Fruit fly (Drosophila melanogaster) whole organism, embryonic: ENCODE results near the gene Dr.

ENCODE experiments used
- Adf1 ChIP-seq: fragments of 200-800 bp; sonication (Bioruptor generic); IDR thresholded peaks from 2 replicates; pipeline ENCODE4 v1.3.6; 2022; ENCODE audit warnings: missing biosample characterization, missing genetic modification characterization
- C15 ChIP-seq: fragments of 200-800 bp; sonication (Bioruptor generic); IDR thresholded peaks from 3 replicates; pipeline ENCODE4 v1.3.6; 2022; ENCODE audit warnings: missing biosample characterization, missing genetic modification characterization
- CG10366 ChIP-seq: fragments of 200-800 bp; sonication (Bioruptor generic); IDR thresholded peaks from 2 replicates; pipeline ENCODE4 v1.3.6; 2022; ENCODE audit warnings: missing biosample characterization, missing genetic modification characterization
- CG10431 ChIP-seq: fragments of 200-800 bp; sonication (Bioruptor generic); optimal IDR thresholded peaks from 3 replicates; lab custom pipeline; 2018; ENCODE audit warnings: missing biosample characterization, mild to moderate bottlenecking, missing genetic modification characterization
- CG11085 ChIP-seq: fragments of 200-800 bp; sonication (Bioruptor generic); IDR thresholded peaks from 2 replicates; pipeline ENCODE4 v1.3.6; 2022; ENCODE audit warnings: missing biosample characterization, missing genetic modification characterization
- CG12155 ChIP-seq: fragments of 200-800 bp; sonication (Bioruptor generic); optimal IDR thresholded peaks from 3 replicates; lab custom pipeline; 2016; ENCODE audit warnings: missing biosample characterization, missing genetic modification characterization
- CG14014 ChIP-seq: fragments of 200-800 bp; sonication (Bioruptor generic); IDR thresholded peaks from 2 replicates; pipeline ENCODE4 v1.3.6; 2022; ENCODE audit warnings: missing biosample characterization, missing genetic modification characterization
- CG16779 ChIP-seq: fragments of 200-800 bp; sonication (Bioruptor generic); IDR thresholded peaks from 2 replicates; pipeline ENCODE4 v1.3.6; 2022; ENCODE audit warnings: missing biosample characterization, missing genetic modification characterization
- CG16815 ChIP-seq: fragments of 200-800 bp; sonication (Bioruptor generic); optimal IDR thresholded peaks from 3 replicates; lab custom pipeline; 2017; ENCODE audit warnings: missing biosample characterization, mild to moderate bottlenecking, missing genetic modification characterization
- CG18262 ChIP-seq: fragments of 200-800 bp; optimal IDR thresholded peaks from 3 replicates; lab custom pipeline; 2019; ENCODE audit warnings: missing biosample characterization, mild to moderate bottlenecking, missing genetic modification characterization, moderate library complexity
- CG18764 ChIP-seq: fragments of 200-800 bp; sonication (Bioruptor generic); optimal IDR thresholded peaks from 3 replicates; lab custom pipeline; 2016; ENCODE audit warnings: missing biosample characterization, missing genetic modification characterization
- CG2129 ChIP-seq: fragments of 200-800 bp; sonication (Bioruptor generic); IDR thresholded peaks from 2 replicates; pipeline ENCODE4 v1.3.6; 2022; ENCODE audit warnings: missing biosample characterization, missing genetic modification characterization; ENCODE audit not compliant: partially characterized antibody
- CG2202 ChIP-seq: fragments of 200-800 bp; sonication (Bioruptor generic); optimal IDR thresholded peaks from 2 replicates; lab custom pipeline; 2018; ENCODE audit warnings: missing biosample characterization, mild to moderate bottlenecking, missing genetic modification characterization
- CG30403 ChIP-seq: fragments of 200-800 bp; sonication (Bioruptor generic); optimal IDR thresholded peaks from 3 replicates; lab custom pipeline; 2016; ENCODE audit warnings: missing biosample characterization, missing genetic modification characterization
- CG3065 ChIP-seq: fragments of 200-800 bp; sonication (Bioruptor generic); optimal IDR thresholded peaks from 2 replicates; lab custom pipeline; 2016; ENCODE audit warnings: missing biosample characterization, missing genetic modification characterization
- CG33213 ChIP-seq: fragments of 200-800 bp; sonication (Bioruptor generic); optimal IDR thresholded peaks from 3 replicates; lab custom pipeline; 2016; ENCODE audit warnings: missing biosample characterization, missing genetic modification characterization
- CG3726 ChIP-seq: fragments of 200-800 bp; sonication (Bioruptor generic); IDR thresholded peaks from 3 replicates; pipeline ENCODE4, ENCODE4 v1.3.6; 2022; ENCODE audit warnings: missing biosample characterization, missing genetic modification characterization
- CG8765 ChIP-seq: fragments of 200-800 bp; sonication (Bioruptor generic); IDR thresholded peaks from 2 replicates; pipeline ENCODE4 v1.3.6; 2022; ENCODE audit warnings: missing biosample characterization, missing genetic modification characterization
- CG8944 ChIP-seq: fragments of 200-800 bp; sonication (Bioruptor generic); optimal IDR thresholded peaks from 3 replicates; lab custom pipeline; 2016; ENCODE audit warnings: missing biosample characterization, missing genetic modification characterization
- Camta ChIP-seq: fragments of 200-800 bp; sonication (Bioruptor generic); optimal IDR thresholded peaks from 2 replicates; lab custom pipeline; 2016; ENCODE audit warnings: missing biosample characterization, missing genetic modification characterization
- CkIIα-i1 ChIP-seq: fragments of 200-800 bp; sonication (Bioruptor generic); IDR thresholded peaks from 2 replicates; pipeline ENCODE4 v1.3.6; 2022; ENCODE audit warnings: missing biosample characterization, missing genetic modification characterization
- Doc2 ChIP-seq: fragments of 200-800 bp; sonication (Bioruptor generic); IDR thresholded peaks from 2 replicates; pipeline ENCODE4 v1.3.6; 2022; ENCODE audit warnings: missing biosample characterization, missing genetic modification characterization
- E2f2 ChIP-seq: fragments of 200-800 bp; sonication (Bioruptor generic); IDR thresholded peaks from 2 replicates; pipeline ENCODE4 v1.3.6; 2022; ENCODE audit warnings: missing biosample characterization, missing genetic modification characterization
- GATAe ChIP-seq: fragments of 200-800 bp; sonication (Bioruptor generic); conservative IDR thresholded peaks from 2 replicates; pipeline ENCODE4 v1.3.6; 2022; ENCODE audit warnings: missing biosample characterization, missing genetic modification characterization
- Hr78 ChIP-seq, 2 experiments: fragments of 200-800 bp in 1 of 2; fragments of >200 bp in 1 of 2; sonication (Bioruptor generic) in 1 of 2; optimal IDR thresholded peaks; 2 replicates each; lab custom pipeline; 2017 to 2019; ENCODE audit warnings: missing biosample characterization in 2 of 2, missing genetic modification characterization in 2 of 2, mild to moderate bottlenecking in 1 of 2, moderate library complexity in 1 of 2
- Lhr ChIP-seq: fragments of 200-800 bp; sonication (Bioruptor generic); optimal IDR thresholded peaks from 3 replicates; lab custom pipeline; 2017; ENCODE audit warnings: mild to moderate bottlenecking, missing biosample characterization, missing genetic modification reagents, missing genetic modification characterization
- NC2β ChIP-seq: fragments of 200-800 bp; sonication (Bioruptor generic); optimal IDR thresholded peaks from 2 replicates; lab custom pipeline; 2016; ENCODE audit warnings: missing biosample characterization, missing genetic modification characterization
- Oaz ChIP-seq: fragments of 200-800 bp; sonication (Bioruptor generic); IDR thresholded peaks from 2 replicates; pipeline ENCODE4 v1.3.6; 2022; ENCODE audit warnings: missing biosample characterization, missing genetic modification characterization
- PHDP ChIP-seq: fragments of 200-800 bp; sonication (Bioruptor generic); optimal IDR thresholded peaks from 3 replicates; lab custom pipeline; 2018; ENCODE audit warnings: missing biosample characterization, mild to moderate bottlenecking, missing genetic modification characterization, moderate library complexity
- Sox100B ChIP-seq: fragments of 200-800 bp; sonication (Bioruptor generic); optimal IDR thresholded peaks from 3 replicates; lab custom pipeline; 2018; ENCODE audit warnings: missing biosample characterization, mild to moderate bottlenecking, missing genetic modification characterization
- cas ChIP-seq: fragments of 200-800 bp; sonication (Bioruptor generic); IDR thresholded peaks from 2 replicates; pipeline ENCODE4 v1.3.6; 2022; ENCODE audit warnings: missing biosample characterization, missing genetic modification characterization
- cwo ChIP-seq: fragments of 200-800 bp; sonication (Bioruptor generic); optimal IDR thresholded peaks from 3 replicates; lab custom pipeline; 2017; ENCODE audit warnings: missing biosample characterization, missing genetic modification characterization, mild to moderate bottlenecking, moderate library complexity, missing genetic modification reagents
- dm ChIP-seq: fragments of 200-800 bp; sonication (Bioruptor generic); optimal IDR thresholded peaks from 3 replicates; lab custom pipeline; 2016; ENCODE audit warnings: missing biosample characterization, missing genetic modification characterization
- dmrt11E ChIP-seq: fragments of 200-800 bp; sonication (Bioruptor generic); optimal IDR thresholded peaks from 3 replicates; lab custom pipeline; 2018; ENCODE audit warnings: missing biosample characterization, mild to moderate bottlenecking, missing genetic modification characterization, moderate library complexity
- dmrt99B ChIP-seq: fragments of 200-800 bp; sonication (Bioruptor generic); optimal IDR thresholded peaks from 2 replicates; lab custom pipeline; 2018; ENCODE audit warnings: missing biosample characterization, mild to moderate bottlenecking, missing genetic modification characterization, moderate library complexity
- en ChIP-seq: fragments of 200-800 bp; sonication (Bioruptor generic); optimal IDR thresholded peaks from 2 replicates; lab custom pipeline; 2016; ENCODE audit warnings: missing biosample characterization, missing genetic modification characterization
- gce ChIP-seq: fragments of 200-800 bp; sonication (Bioruptor generic); IDR thresholded peaks from 3 replicates; pipeline ENCODE4 v1.3.6; 2022; ENCODE audit warnings: missing biosample characterization, missing genetic modification characterization
- gcm ChIP-seq: fragments of 200-800 bp; sonication (Bioruptor generic); optimal IDR thresholded peaks from 2 replicates; lab custom pipeline; 2019; ENCODE audit warnings: missing biosample characterization, mild to moderate bottlenecking, missing genetic modification characterization, moderate library complexity
- her ChIP-seq: fragments of 200-800 bp; sonication (Bioruptor generic); optimal IDR thresholded peaks from 2 replicates; lab custom pipeline; 2016; ENCODE audit warnings: missing biosample characterization, missing genetic modification characterization
- ind ChIP-seq: fragments of 200-800 bp; sonication (Bioruptor generic); optimal IDR thresholded peaks from 3 replicates; lab custom pipeline; 2016; ENCODE audit warnings: missing biosample characterization, missing genetic modification characterization
- lbe ChIP-seq: fragments of 200-800 bp; sonication (Bioruptor generic); optimal IDR thresholded peaks from 2 replicates; lab custom pipeline; 2016; ENCODE audit warnings: missing biosample characterization, mild to moderate bottlenecking, missing genetic modification characterization
- lmd ChIP-seq: fragments of 200-800 bp; sonication (Bioruptor generic); IDR thresholded peaks from 2 replicates; pipeline ENCODE4 v1.3.6; 2022; ENCODE audit warnings: missing biosample characterization, missing genetic modification characterization
- lola ChIP-seq, 3 experiments: fragments of >200 bp in 2 of 3; fragments of 200-800 bp in 1 of 3; sonication (Bioruptor generic) in 1 of 3; optimal IDR thresholded peaks; 2 replicates each; lab custom pipeline; 2017 to 2019; ENCODE audit warnings: missing biosample characterization in 3 of 3, missing genetic modification characterization in 3 of 3, mild to moderate bottlenecking in 1 of 3, moderate library complexity in 1 of 3
- nmo ChIP-seq: fragments of 200-800 bp; sonication (Bioruptor generic); optimal IDR thresholded peaks from 2 replicates; lab custom pipeline; 2018; ENCODE audit warnings: missing biosample characterization, mild to moderate bottlenecking, missing genetic modification characterization, moderate library complexity
- onecut ChIP-seq: fragments of 200-800 bp; sonication (Bioruptor generic); IDR thresholded peaks from 2 replicates; pipeline ENCODE4 v1.3.6; 2022; ENCODE audit warnings: missing biosample characterization, missing genetic modification characterization
- sc ChIP-seq, 3 experiments: fragments of >200 bp in 2 of 3; fragments of 200-800 bp in 1 of 3; sonication (Bioruptor generic) in 1 of 3; optimal IDR thresholded peaks; 2 replicates in 2 of 3; 3 replicates in 1 of 3; lab custom pipeline; 2017; ENCODE audit warnings: mild to moderate bottlenecking in 1 of 3, missing biosample characterization in 1 of 3, missing genetic modification characterization in 1 of 3, missing genetic modification reagents in 1 of 3
- tgo ChIP-seq: fragments of 200-800 bp; sonication (Bioruptor generic); IDR thresholded peaks from 3 replicates; pipeline ENCODE4 v1.3.6; 2022; ENCODE audit warnings: missing biosample characterization, missing genetic modification characterization
- wor ChIP-seq: fragments of 200-800 bp; sonication (Bioruptor generic); IDR thresholded peaks from 2 replicates; pipeline ENCODE4 v1.3.6; 2022; ENCODE audit warnings: missing biosample characterization, missing genetic modification characterization
- yki ChIP-seq: fragments of >200 bp; optimal IDR thresholded peaks from 3 replicates; lab custom pipeline; 2018
- z ChIP-seq: fragments of 200-800 bp; sonication (Bioruptor generic); IDR thresholded peaks from 3 replicates; pipeline ENCODE4 v1.3.6; 2022; ENCODE audit warnings: missing biosample characterization, missing genetic modification characterization
- zfh2 ChIP-seq: fragments of 200-800 bp; sonication (Bioruptor generic); optimal IDR thresholded peaks from 2 replicates; lab custom pipeline; 2016; ENCODE audit warnings: missing biosample characterization, missing genetic modification characterization

Dr gene

DNA sequence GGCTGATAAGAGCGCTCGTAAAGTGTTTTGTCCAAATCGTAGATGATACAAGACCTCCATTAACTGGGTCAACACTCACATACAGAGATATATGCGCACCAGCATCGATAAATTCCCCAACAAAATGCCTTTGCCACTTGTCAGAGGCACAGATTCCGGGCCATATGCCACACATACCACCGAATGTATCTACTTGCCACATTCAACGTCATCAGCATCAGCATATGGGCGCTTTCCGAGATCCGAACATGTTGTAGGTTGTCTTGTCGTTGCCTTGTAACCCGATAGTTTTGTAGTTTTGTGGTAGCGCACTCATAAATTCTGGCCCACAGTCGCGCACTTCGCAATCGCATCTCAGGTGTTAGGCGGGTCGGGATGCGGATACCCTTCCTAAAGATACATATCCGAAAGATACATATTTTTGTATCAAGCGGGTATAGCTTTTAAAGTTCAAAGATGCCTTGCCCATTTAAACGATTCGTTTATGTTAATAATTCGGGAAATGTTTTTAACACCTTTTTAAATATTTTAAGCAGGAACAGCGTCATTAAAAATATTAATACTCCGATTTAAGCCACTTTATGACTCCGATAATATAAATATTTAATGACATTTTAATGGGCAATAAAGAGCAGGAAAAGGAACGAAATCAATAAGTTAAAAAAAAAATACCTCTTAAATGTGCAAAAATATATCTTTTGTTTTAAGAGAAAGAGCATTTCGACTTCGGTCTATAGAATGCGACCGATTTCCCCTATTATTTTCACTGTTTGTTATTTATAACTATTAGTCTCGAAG lies 32.0 kb upstream of the Dr start:
- TF ChIP-seq CG10431 (GFP tag; lab: Kevin White, UChicago) (no peak), CG16779 (GFP tag; lab: Robert Waterston, UW) (no peak), cas (GFP tag; lab: Robert Waterston, UW) (no peak), CG10366 (GFP tag; lab: Robert Waterston, UW) (no peak), CG12155 (GFP tag; lab: Kevin White, UChicago) (no peak), Hr78 (GFP tag; optimal IDR thresholded peaks at IDR 0.05; lab: Kevin White, UChicago) (no peak), cwo (GFP tag; lab: Kevin White, UChicago) (no peak), CG30403 (GFP tag; lab: Kevin White, UChicago) (peak; percentile 33), CG18262 (tag; lab: Kevin White, UChicago) (peak; percentile 47), Adf1 (no peak), dmrt99B (peak; percentile 46), PHDP (tag; lab: Kevin White, UChicago) (no peak), nmo (GFP tag; lab: Kevin White, UChicago) (peak; percentile 43), wor (GFP tag; lab: Robert Waterston, UW) (no peak), CG3726 (GFP tag; lab: Robert Waterston, UW) (no peak), yki (lab: Kevin White, UChicago) (no peak), Sox100B (GFP tag; lab: Kevin White, UChicago) (peak; percentile 54), sc (optimal IDR thresholded peaks at IDR 0.05; lab: Kevin White, UChicago) (no peak), sc (GFP tag; optimal IDR thresholded peaks at IDR 0.05; lab: Kevin White, UChicago) (no peak), CG8765 (GFP tag; lab: Robert Waterston, UW) (no peak), zfh2 (no peak), CG18764 (GFP tag; lab: Kevin White, UChicago) (no peak), tgo (GFP tag; lab: Robert Waterston, UW) (no peak), lbe (GFP tag; lab: Kevin White, UChicago) (no peak), Doc2 (GFP tag; lab: Robert Waterston, UW) (no peak), Oaz (GFP tag; lab: Robert Waterston, UW) (no peak), Lhr (GFP tag; lab: Kevin White, UChicago) (no peak), lola (GFP tag; optimal IDR thresholded peaks at IDR 0.05; lab: Kevin White, UChicago) (peak in 1 of 3 experiments; percentile 20), gce (no peak), dm (GFP tag; lab: Kevin White, UChicago) (no peak), CkIIα-i1 (GFP tag; lab: Robert Waterston, UW) (no peak), CG16815 (GFP tag; lab: Kevin White, UChicago) (no peak), CG2202 (tag; lab: Kevin White, UChicago) (no peak), E2f2 (GFP tag; lab: Robert Waterston, UW) (no peak), lmd (no peak), CG11085 (GFP tag; lab: Robert Waterston, UW) (no peak), z (GFP tag; lab: Robert Waterston, UW) (no peak), her (GFP tag; lab: Kevin White, UChicago) (no peak), Camta (GFP tag; lab: Kevin White, UChicago) (no peak), dmrt11E (peak; percentile 38), NC2β (GFP tag; lab: Kevin White, UChicago) (no peak), CG33213 (GFP tag; lab: Kevin White, UChicago) (no peak), GATAe (GFP tag; lab: Robert Waterston, UW) (no peak), CG8944 (GFP tag; lab: Kevin White, UChicago) (no peak), ind (GFP tag; lab: Kevin White, UChicago) (no peak), CG14014 (GFP tag; lab: Robert Waterston, UW) (no peak), onecut (GFP tag; lab: Robert Waterston, UW) (no peak), CG3065 (GFP tag; lab: Kevin White, UChicago) (no peak), CG2129 (GFP tag; lab: Robert Waterston, UW) (no peak), C15 (GFP tag; lab: Robert Waterston, UW) (no peak), en (no peak), gcm (no peak)
